Fruit fly (Drosophila melanogaster) whole organism, embryonic: ENCODE measurements around the gene Sfp33A4.

Experiments used
- Adf1 ChIP-seq: fragments of 200-800 bp; sonication (Bioruptor generic); IDR thresholded peaks from 2 replicates; pipeline ENCODE4 v1.3.6; 2022; ENCODE audit warnings: missing biosample characterization, missing genetic modification characterization
- B-H2 ChIP-seq: fragments of 200-800 bp; sonication (Bioruptor generic); optimal IDR thresholded peaks from 2 replicates; lab custom pipeline; 2018; ENCODE audit warnings: missing biosample characterization, mild to moderate bottlenecking, missing genetic modification characterization
- BEAF-32 ChIP-seq: fragments of 200-800 bp; sonication (Bioruptor generic); optimal IDR thresholded peaks from 3 replicates; lab custom pipeline; 2017; ENCODE audit warnings: missing biosample characterization, missing genetic modification characterization, mild to moderate bottlenecking, moderate library complexity, missing genetic modification reagents
- C15 ChIP-seq: fragments of 200-800 bp; sonication (Bioruptor generic); IDR thresholded peaks from 3 replicates; pipeline ENCODE4 v1.3.6; 2022; ENCODE audit warnings: missing biosample characterization, missing genetic modification characterization
- CG10209 ChIP-seq: fragments of 200-800 bp; sonication (Bioruptor generic); optimal IDR thresholded peaks from 3 replicates; lab custom pipeline; 2017; ENCODE audit warnings: missing biosample characterization, mild to moderate bottlenecking, missing genetic modification characterization, missing genetic modification reagents
- CG10543 ChIP-seq: fragments of 200-800 bp; sonication (Bioruptor generic); optimal IDR thresholded peaks from 3 replicates; lab custom pipeline; 2017; ENCODE audit warnings: missing biosample characterization, mild to moderate bottlenecking, missing genetic modification characterization, moderate library complexity
- CG12071 ChIP-seq: fragments of 200-800 bp; sonication (Bioruptor generic); optimal IDR thresholded peaks from 3 replicates; lab custom pipeline; 2018; ENCODE audit warnings: missing biosample characterization, mild to moderate bottlenecking, missing genetic modification characterization
- CG13296 ChIP-seq: fragments of 200-800 bp; sonication (Bioruptor generic); optimal IDR thresholded peaks from 3 replicates; lab custom pipeline; 2018; ENCODE audit warnings: missing biosample characterization, mild to moderate bottlenecking, missing genetic modification characterization
- CG14710 ChIP-seq: fragments of 200-800 bp; sonication (Bioruptor generic); optimal IDR thresholded peaks from 3 replicates; lab custom pipeline; 2019; ENCODE audit warnings: missing biosample characterization, mild to moderate bottlenecking, missing genetic modification characterization, moderate library complexity
- CG17186 ChIP-seq: fragments of 200-800 bp; sonication (Bioruptor generic); optimal IDR thresholded peaks from 3 replicates; lab custom pipeline; 2017; ENCODE audit warnings: missing biosample characterization, missing genetic modification reagents, missing genetic modification characterization
- CG17359 ChIP-seq: fragments of 200-800 bp; sonication (Bioruptor generic); optimal IDR thresholded peaks from 3 replicates; lab custom pipeline; 2018; ENCODE audit warnings: missing biosample characterization, mild to moderate bottlenecking, missing genetic modification characterization, moderate library complexity
- CG17385 ChIP-seq: fragments of 200-800 bp; sonication (Bioruptor generic); optimal IDR thresholded peaks from 3 replicates; lab custom pipeline; 2018; ENCODE audit warnings: missing biosample characterization, mild to moderate bottlenecking, missing genetic modification characterization
- CG17612 ChIP-seq: fragments of 200-800 bp; sonication (Bioruptor generic); IDR thresholded peaks from 2 replicates; pipeline ENCODE4 v1.3.6; 2022; ENCODE audit warnings: missing biosample characterization, missing genetic modification characterization
- CG32767 ChIP-seq: fragments of 200-800 bp; sonication (Bioruptor generic); IDR thresholded peaks from 2 replicates; pipeline ENCODE4 v1.3.6; 2022; ENCODE audit warnings: missing biosample characterization, missing genetic modification characterization
- CG3726 ChIP-seq: fragments of 200-800 bp; sonication (Bioruptor generic); IDR thresholded peaks from 3 replicates; pipeline ENCODE4, ENCODE4 v1.3.6; 2022; ENCODE audit warnings: missing biosample characterization, missing genetic modification characterization
- CG7987 ChIP-seq: fragments of 200-800 bp; sonication (Bioruptor generic); optimal IDR thresholded peaks from 2 replicates; lab custom pipeline; 2018; ENCODE audit warnings: missing biosample characterization, mild to moderate bottlenecking, missing genetic modification characterization, moderate library complexity
- CG8765 ChIP-seq: fragments of 200-800 bp; sonication (Bioruptor generic); IDR thresholded peaks from 2 replicates; pipeline ENCODE4 v1.3.6; 2022; ENCODE audit warnings: missing biosample characterization, missing genetic modification characterization
- CG9727 ChIP-seq: fragments of 200-800 bp; sonication (Bioruptor generic); optimal IDR thresholded peaks from 3 replicates; lab custom pipeline; 2017; ENCODE audit warnings: missing biosample characterization, mild to moderate bottlenecking, missing genetic modification characterization
- CG9797 ChIP-seq: fragments of 200-800 bp; sonication (Bioruptor generic); optimal IDR thresholded peaks from 3 replicates; lab custom pipeline; 2018; ENCODE audit warnings: missing biosample characterization, mild to moderate bottlenecking, missing genetic modification characterization
- CG9817 ChIP-seq: fragments of 200-800 bp; sonication (Bioruptor generic); optimal IDR thresholded peaks from 2 replicates; lab custom pipeline; 2018; ENCODE audit warnings: missing biosample characterization, mild to moderate bottlenecking, missing genetic modification characterization, moderate library complexity
- Fer1 ChIP-seq: fragments of 200-800 bp; sonication (Bioruptor generic); optimal IDR thresholded peaks from 2 replicates; lab custom pipeline; 2017; ENCODE audit warnings: missing biosample characterization, mild to moderate bottlenecking, missing genetic modification characterization
- Gsc ChIP-seq: fragments of 200-800 bp; sonication (Bioruptor generic); IDR thresholded peaks from 2 replicates; pipeline ENCODE4 v1.3.6; 2022; ENCODE audit warnings: missing biosample characterization, missing genetic modification characterization
- Hmx ChIP-seq: fragments of 200-800 bp; sonication (Bioruptor generic); optimal IDR thresholded peaks from 2 replicates; lab custom pipeline; 2016; ENCODE audit warnings: missing biosample characterization, missing genetic modification characterization
- Hsf ChIP-seq: fragments of 200-800 bp; sonication (Bioruptor generic); optimal IDR thresholded peaks from 3 replicates; lab custom pipeline; 2016; ENCODE audit warnings: missing biosample characterization, missing genetic modification characterization
- Lim3 ChIP-seq: fragments of 200-800 bp; sonication (Bioruptor generic); IDR thresholded peaks from 2 replicates; pipeline ENCODE4 v1.3.6; 2022; ENCODE audit warnings: missing biosample characterization, missing genetic modification characterization
- Max ChIP-seq: fragments of 200-800 bp; sonication (Bioruptor generic); optimal IDR thresholded peaks from 2 replicates; lab custom pipeline; 2016; ENCODE audit warnings: missing biosample characterization, mild to moderate bottlenecking, missing genetic modification characterization
- Med ChIP-seq: fragments of 200-800 bp; sonication (Bioruptor generic); peaks from one replicate; lab custom pipeline; 2016; ENCODE audit warnings: missing biosample characterization, missing genetic modification characterization, mild to moderate bottlenecking, inconsistent platforms, moderate library complexity
- NK7.1 ChIP-seq: fragments of 200-800 bp; sonication (Bioruptor generic); optimal IDR thresholded peaks from 3 replicates; lab custom pipeline; 2016; ENCODE audit warnings: missing biosample characterization, missing genetic modification characterization
- Nf-YC ChIP-seq: fragments of 200-800 bp; optimal IDR thresholded peaks from 3 replicates; lab custom pipeline; 2019; ENCODE audit warnings: missing biosample characterization, mild to moderate bottlenecking, missing genetic modification characterization, moderate library complexity
- Oaz ChIP-seq: fragments of 200-800 bp; sonication (Bioruptor generic); IDR thresholded peaks from 2 replicates; pipeline ENCODE4 v1.3.6; 2022; ENCODE audit warnings: missing biosample characterization, missing genetic modification characterization
- Scr ChIP-seq: fragments of 200-800 bp; sonication (Bioruptor generic); IDR thresholded peaks from 2 replicates; pipeline ENCODE4 v1.3.6; 2022; ENCODE audit warnings: missing biosample characterization, missing genetic modification characterization; ENCODE audit not compliant: partially characterized antibody
- Stat92E ChIP-seq, 3 experiments: fragments of >200 bp in 2 of 3; fragments of 200-800 bp in 1 of 3; sonication (Bioruptor generic) in 1 of 3; optimal IDR thresholded peaks; 2 replicates each; lab custom pipeline; 2017 to 2019; ENCODE audit warnings: missing biosample characterization in 3 of 3, missing genetic modification characterization in 3 of 3, mild to moderate bottlenecking in 1 of 3, moderate library complexity in 1 of 3
- amos ChIP-seq: fragments of 200-800 bp; sonication (Bioruptor generic); IDR thresholded peaks from 2 replicates; pipeline ENCODE4 v1.3.6; 2022; ENCODE audit warnings: missing biosample characterization, missing genetic modification characterization; ENCODE audit not compliant: partially characterized antibody
- br ChIP-seq: fragments of >200 bp; optimal IDR thresholded peaks from 2 replicates; lab custom pipeline; 2017
- crc ChIP-seq: fragments of 200-800 bp; sonication (Bioruptor generic); optimal IDR thresholded peaks from 2 replicates; lab custom pipeline; 2016; ENCODE audit warnings: missing biosample characterization, missing genetic modification characterization
- crp ChIP-seq, 2 experiments: fragments of 200-800 bp; sonication (Bioruptor generic); optimal IDR thresholded peaks; 2 replicates in 1 of 2; 3 replicates in 1 of 2; lab custom pipeline; 2017; ENCODE audit warnings: missing biosample characterization in 2 of 2, missing genetic modification characterization in 2 of 2, mild to moderate bottlenecking in 1 of 2, moderate library complexity in 1 of 2
- gcm2 ChIP-seq: fragments of 200-800 bp; sonication (Bioruptor generic); optimal IDR thresholded peaks from 2 replicates; lab custom pipeline; 2016; ENCODE audit warnings: missing biosample characterization, missing genetic modification characterization
- lab ChIP-seq: fragments of 200-800 bp; sonication (Bioruptor generic); optimal IDR thresholded peaks from 3 replicates; lab custom pipeline; 2017; ENCODE audit warnings: missing biosample characterization, missing genetic modification characterization, mild to moderate bottlenecking, moderate library complexity, missing genetic modification reagents
- luna ChIP-seq: fragments of 200-800 bp; sonication (Bioruptor generic); optimal IDR thresholded peaks from 2 replicates; lab custom pipeline; 2016; ENCODE audit warnings: missing biosample characterization, missing genetic modification characterization
- mam ChIP-seq: fragments of 200-800 bp; sonication (Bioruptor generic); optimal IDR thresholded peaks from 3 replicates; lab custom pipeline; 2016; ENCODE audit warnings: missing biosample characterization, missing genetic modification characterization
- org-1 ChIP-seq: fragments of 200-800 bp; sonication (Bioruptor generic); optimal IDR thresholded peaks from 2 replicates; lab custom pipeline; 2017; ENCODE audit warnings: missing biosample characterization, missing genetic modification characterization
- salm ChIP-seq: fragments of 200-800 bp; sonication (Bioruptor generic); optimal IDR thresholded peaks from 2 replicates; lab custom pipeline; 2018; ENCODE audit warnings: missing biosample characterization, mild to moderate bottlenecking, missing genetic modification characterization
- schlank ChIP-seq: fragments of 200-800 bp; sonication (Bioruptor generic); optimal IDR thresholded peaks from 2 replicates; lab custom pipeline; 2018; ENCODE audit warnings: missing biosample characterization, mild to moderate bottlenecking, missing genetic modification characterization
- sens ChIP-seq: fragments of 200-800 bp; sonication (Bioruptor generic); peaks from one replicate; lab custom pipeline; 2016; ENCODE audit warnings: missing biosample characterization, missing genetic modification characterization
- slbo ChIP-seq: fragments of 200-800 bp; sonication (Bioruptor generic); IDR thresholded peaks from 2 replicates; pipeline ENCODE4 v1.3.6; 2022; ENCODE audit warnings: missing biosample characterization, missing genetic modification characterization
- ttk ChIP-seq: fragments of 200-800 bp; sonication (Bioruptor generic); IDR thresholded peaks from 2 replicates; pipeline ENCODE4 v2.1.2; 2022; ENCODE audit warnings: missing biosample characterization, missing genetic modification characterization
- unpg ChIP-seq: fragments of 200-800 bp; sonication (Bioruptor generic); optimal IDR thresholded peaks from 3 replicates; lab custom pipeline; 2018; ENCODE audit warnings: missing biosample characterization, mild to moderate bottlenecking, missing genetic modification characterization, moderate library complexity
- wor ChIP-seq: fragments of 200-800 bp; sonication (Bioruptor generic); IDR thresholded peaks from 2 replicates; pipeline ENCODE4 v1.3.6; 2022; ENCODE audit warnings: missing biosample characterization, missing genetic modification characterization
- zfh2 ChIP-seq: fragments of 200-800 bp; sonication (Bioruptor generic); optimal IDR thresholded peaks from 2 replicates; lab custom pipeline; 2016; ENCODE audit warnings: missing biosample characterization, missing genetic modification characterization

Gene Sfp33A4

DNA sequence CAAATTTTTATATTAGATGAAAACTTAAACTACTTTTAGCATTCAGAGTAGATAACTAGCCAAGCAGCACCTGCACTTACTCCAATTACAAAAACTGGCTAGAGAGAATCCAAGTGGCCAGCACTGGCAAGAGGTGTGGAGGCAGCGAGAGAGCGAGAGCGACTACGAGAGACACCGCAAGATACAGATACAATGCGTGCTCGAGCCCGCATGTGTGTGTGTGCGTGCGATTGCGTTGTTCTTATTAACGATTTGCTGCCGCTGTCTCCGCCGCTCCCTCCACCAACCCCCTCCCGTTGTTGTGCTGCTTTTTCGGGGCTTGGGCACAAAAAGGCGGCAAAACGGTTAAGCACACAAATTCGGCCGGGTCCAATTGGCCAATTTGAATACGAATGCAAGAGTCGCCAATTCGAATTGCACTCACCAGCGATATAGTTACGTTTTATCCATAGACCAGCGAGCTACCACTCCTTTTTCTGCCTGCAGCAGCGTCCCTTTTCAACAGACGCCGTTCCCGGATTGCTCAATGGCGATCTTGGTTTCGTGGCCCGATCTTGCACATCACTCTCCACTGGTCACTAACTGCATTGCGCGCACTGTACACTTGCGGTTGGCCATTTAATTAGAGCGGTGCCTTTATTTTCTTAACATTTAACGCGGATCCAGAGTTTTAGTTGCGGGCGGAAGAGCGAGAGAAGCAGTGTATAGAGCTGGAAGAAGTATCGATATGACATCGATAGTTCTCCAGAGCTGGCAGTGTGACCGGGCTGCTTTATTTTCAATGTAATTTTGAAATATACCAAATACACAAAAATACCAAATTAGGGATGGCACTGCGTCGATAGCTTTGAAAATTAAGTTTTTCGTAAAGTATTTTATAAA, 28.1 kb upstream of the Sfp33A4 start, which contains the start of gene crol (continued):
- TF ChIP-seq zfh2 (GFP tag; lab: Kevin White, UChicago) = no peak
- peak; percentile 24 for TF ChIP-seq CG9727
- peak; percentile 87 for TF ChIP-seq CG9797 (GFP tag; lab: Kevin White, UChicago)
- TF ChIP-seq crc (GFP tag; lab: Kevin White, UChicago) = no peak
- peak; percentile 2 for TF ChIP-seq CG10209
- no peak for TF ChIP-seq CG32767
- no peak for TF ChIP-seq CG8765 (GFP tag; lab: Robert Waterston, UW)
- no peak for TF ChIP-seq luna (GFP tag; lab: Kevin White, UChicago)
- TF ChIP-seq CG9817 = peak; percentile 17
- no peak for TF ChIP-seq Max (GFP tag; lab: Kevin White, UChicago)
- TF ChIP-seq Stat92E (GFP tag; optimal IDR thresholded peaks at IDR 0.05; lab: Kevin White, UChicago) = no peak
- peak; percentile 57 for TF ChIP-seq CG14710 (tag; lab: Kevin White, UChicago)
- TF ChIP-seq schlank (tag; lab: Kevin White, UChicago) = no peak
- peak; percentile 48 for TF ChIP-seq slbo (GFP tag; lab: Robert Waterston, UW)
- TF ChIP-seq crp (GFP tag; optimal IDR thresholded peaks at IDR 0.05; lab: Kevin White, UChicago) = no peak
- peak; percentile 7 for TF ChIP-seq lab
- peak; percentile 88 for TF ChIP-seq BEAF-32
- TF ChIP-seq CG12071 (GFP tag; lab: Kevin White, UChicago) = no peak
- no peak for TF ChIP-seq CG17359 (tag; lab: Kevin White, UChicago)
- no peak for TF ChIP-seq CG17612 (GFP tag; lab: Robert Waterston, UW)
- no peak for TF ChIP-seq br (lab: Kevin White, UChicago)
- no peak for TF ChIP-seq CG17186 (GFP tag; lab: Kevin White, UChicago)
- TF ChIP-seq mam (GFP tag; lab: Kevin White, UChicago) = peak; percentile 1
- TF ChIP-seq Adf1 (GFP tag; lab: Robert Waterston, UW) = peak; percentile 90
- no peak for TF ChIP-seq B-H2
- TF ChIP-seq Gsc (GFP tag; lab: Robert Waterston, UW) = no peak
- peak; percentile 80 for TF ChIP-seq Med (GFP tag; lab: Kevin White, UChicago)
- TF ChIP-seq Nf-YC (tag; lab: Kevin White, UChicago) = peak; percentile 15
- no peak for TF ChIP-seq Fer1 (GFP tag; lab: Kevin White, UChicago)
- peak; percentile 73 for TF ChIP-seq sens (GFP tag; lab: Kevin White, UChicago)
- TF ChIP-seq CG17385 (GFP tag; lab: Kevin White, UChicago) = no peak
- TF ChIP-seq Hsf (GFP tag; lab: Kevin White, UChicago) = no peak
- no peak for TF ChIP-seq CG13296 (GFP tag; lab: Kevin White, UChicago)
- no peak for TF ChIP-seq C15
- no peak for TF ChIP-seq wor (GFP tag; lab: Robert Waterston, UW)
- no peak for TF ChIP-seq org-1 (GFP tag; lab: Kevin White, UChicago)
- TF ChIP-seq CG10543 (GFP tag; lab: Kevin White, UChicago) = peak; percentile 87
- TF ChIP-seq salm (tag; lab: Kevin White, UChicago) = no peak
- TF ChIP-seq Hmx (GFP tag; lab: Kevin White, UChicago) = no peak
- TF ChIP-seq unpg (GFP tag; lab: Kevin White, UChicago) = peak; percentile 35
- TF ChIP-seq Scr (GFP tag; lab: Robert Waterston, UW) = peak; percentile 81
- peak; percentile 90 for TF ChIP-seq amos
- TF ChIP-seq gcm2 = no peak
- peak; percentile 24 for TF ChIP-seq CG7987 (GFP tag; lab: Kevin White, UChicago)
- TF ChIP-seq Oaz (GFP tag; lab: Robert Waterston, UW) = no peak
- TF ChIP-seq ttk (GFP tag; lab: Robert Waterston, UW) = 0 out of 2 replicates have a peak, but pooled peaks have one; percentile 16
- TF ChIP-seq CG3726 (GFP tag; lab: Robert Waterston, UW) = no peak
- TF ChIP-seq Lim3 (GFP tag; lab: Robert Waterston, UW) = no peak
- TF ChIP-seq NK7.1 (GFP tag; lab: Kevin White, UChicago) = no peak
